Worm (Caenorhabditis elegans): ENCODE data around the gene F01D5.7.

Gene F01D5.7

DNA sequence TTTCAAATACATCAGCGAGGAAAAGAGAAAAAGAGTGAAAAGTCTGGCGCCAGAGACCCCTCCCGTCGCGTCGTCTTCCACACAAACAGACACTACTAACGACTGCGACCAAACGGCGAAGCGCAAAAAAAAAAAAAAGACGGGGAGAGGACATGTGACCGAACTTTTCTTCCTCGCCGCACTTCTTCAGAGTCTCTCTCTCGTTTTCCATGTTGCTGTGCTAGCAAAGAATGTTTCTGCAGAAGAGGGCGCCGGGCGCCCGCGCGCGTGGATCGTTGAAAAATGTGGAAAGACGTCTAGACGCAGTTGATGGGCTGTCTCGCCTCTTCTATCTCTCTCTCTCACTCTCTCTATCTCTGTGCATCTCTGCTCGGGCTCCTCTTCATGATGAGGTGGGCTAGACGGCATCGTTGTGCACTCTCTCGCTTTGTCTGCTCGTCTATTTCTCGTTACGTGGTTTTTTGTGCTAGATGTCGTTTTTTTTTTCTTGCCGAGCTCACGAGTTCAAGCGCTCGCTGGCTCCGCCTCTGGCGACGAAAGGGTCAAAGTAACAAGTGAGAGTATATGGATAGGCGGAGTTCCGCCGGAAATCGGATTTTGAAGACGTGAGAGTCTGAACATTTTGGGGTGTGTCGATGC lies 31.9 kb downstream of the F01D5.7 start (continued):
- TF ChIP-seq hmg-20 (GFP tag; IDR thresholded peaks at IDR 0.05) (no peak), somi-1 (GFP tag; optimal IDR thresholded peaks at IDR 0.05) (peak; percentile 92), nhr-27 (tag; optimal IDR thresholded peaks at IDR 0.05) (no peak), lin-26 (GFP tag; IDR thresholded peaks at IDR 0.05) (peak; percentile 82), hlh-12 (tag; optimal IDR thresholded peaks at IDR 0.05) (no peak), nhr-120 (GFP tag; IDR thresholded peaks at IDR 0.05) (no peak), F39B2.1 (GFP tag; IDR thresholded peaks at IDR 0.05) (no peak), ztf-18 (tag; optimal IDR thresholded peaks at IDR 0.05) (peak; percentile 70), C17E4.6 (GFP tag; IDR thresholded peaks at IDR 0.05) (0 out of 2 replicates have a peak, but pooled peaks have one; percentile 38), dpl-1 (GFP tag; optimal IDR thresholded peaks at IDR 0.05) (no peak), lir-1 (GFP tag; conservative IDR thresholded peaks at IDR 0.05) (peak; percentile 53; the same call in 1 of the 2 replicates), ztf-22 (GFP tag; optimal IDR thresholded peaks at IDR 0.05) (peak; percentile 93), nfya-1 (tag; optimal IDR thresholded peaks at IDR 0.05; ENCODE audit: borderline replicate concordance, insufficient read depth) (no peak), rec-8 (tag; optimal IDR thresholded peaks at IDR 0.05) (no peak), athp-1 (tag; optimal IDR thresholded peaks at IDR 0.05) (peak; percentile 17), F37B4.10 (GFP tag; IDR thresholded peaks at IDR 0.05) (no peak), lsy-27 (tag; optimal IDR thresholded peaks at IDR 0.05; ENCODE audit: borderline replicate concordance, insufficient read depth) (no peak), T26A5.8 (tag; optimal IDR thresholded peaks at IDR 0.05) (no peak), ccch-3 (GFP tag; optimal IDR thresholded peaks at IDR 0.05) (no peak), nhr-90 (tag; optimal IDR thresholded peaks at IDR 0.05) (peak; percentile 74), let-526 (GFP tag; IDR thresholded peaks at IDR 0.05) (peak; percentile 85; the same call in 1 of the 2 replicates), tbp1 (GFP tag; optimal IDR thresholded peaks at IDR 0.05) (peak; percentile 59), Y79H2A.3 (GFP tag; conservative IDR thresholded peaks at IDR 0.05) (no peak), K12H6.12 (tag; optimal IDR thresholded peaks at IDR 0.05) (peak; percentile 96), egrh-3 (GFP tag; IDR thresholded peaks at IDR 0.05) (peak; percentile 82), nfyb-1 (GFP tag; IDR thresholded peaks at IDR 0.05) (peak; percentile 87), hrde-1 (tag; optimal IDR thresholded peaks at IDR 0.05; ENCODE audit: borderline replicate concordance) (no peak), mxl-1 (tag; optimal IDR thresholded peaks at IDR 0.05) (no peak), F22D6.2 (tag; optimal IDR thresholded peaks at IDR 0.05) (peak; percentile 76), ets-4 (GFP tag; optimal IDR thresholded peaks at IDR 0.05) (no peak), hlh-26 (GFP tag; conservative IDR thresholded peaks at IDR 0.05) (no peak), lin-40 (tag; optimal IDR thresholded peaks at IDR 0.05) (peak; percentile 95), sptf-2 (GFP tag; optimal IDR thresholded peaks at IDR 0.05) (no peak), dox-1 (GFP tag; IDR thresholded peaks at IDR 0.05) (peak; percentile 84), him-1 (tag; optimal IDR thresholded peaks at IDR 0.05) (no peak), xnd-1 (tag; optimal IDR thresholded peaks at IDR 0.05) (no peak), pbrm-1 (GFP tag; IDR thresholded peaks at IDR 0.05) (peak; percentile 77), tbx-9 (tag; optimal IDR thresholded peaks at IDR 0.05; ENCODE audit: borderline replicate concordance) (no peak), lin-35 (GFP tag; optimal IDR thresholded peaks at IDR 0.05) (peak in 1 of 3 experiments; percentile 63), unc-62 (GFP tag; optimal IDR thresholded peaks at IDR 0.05) (no peak), T07F8.4 (tag; optimal IDR thresholded peaks at IDR 0.05) (peak; percentile 33), ama-1 (optimal IDR thresholded peaks at IDR 0.05) (no peak), ama-1 (GFP tag; optimal IDR thresholded peaks at IDR 0.05) (peak in 1 of 2 experiments; percentile 42)

All from whole organism, young adult.